Worm (Caenorhabditis elegans): ENCODE data around the gene F20C5.7.

Gene F20C5.7

ce11 chrIV:8705504-8705903, 40.0 kb downstream of the F20C5.7 start, which contains the start of gene H23L24.4:
H23L24.4 (minus strand) TSS chrIV:8705604.
- TF ChIP-seq tab-1 (GFP tag; IDR thresholded peaks at IDR 0.05) (no peak), ref-1 (GFP tag; conservative IDR thresholded peaks at IDR 0.05) (no peak), med-1 (GFP tag; optimal IDR thresholded peaks at IDR 0.05; ENCODE audit: insufficient read depth) (no peak), ztf-23 (GFP tag; IDR thresholded peaks at IDR 0.05) (no peak), flt-1 (GFP tag; IDR thresholded peaks at IDR 0.05) (no peak), T22C8.4 (GFP tag; IDR thresholded peaks at IDR 0.05) (no peak), ztf-29 (GFP tag; IDR thresholded peaks at IDR 0.05) (no peak), cog-1 (tag; optimal IDR thresholded peaks at IDR 0.05) (no peak), klf-2 (GFP tag; conservative IDR thresholded peaks at IDR 0.05) (no peak)

DNA sequence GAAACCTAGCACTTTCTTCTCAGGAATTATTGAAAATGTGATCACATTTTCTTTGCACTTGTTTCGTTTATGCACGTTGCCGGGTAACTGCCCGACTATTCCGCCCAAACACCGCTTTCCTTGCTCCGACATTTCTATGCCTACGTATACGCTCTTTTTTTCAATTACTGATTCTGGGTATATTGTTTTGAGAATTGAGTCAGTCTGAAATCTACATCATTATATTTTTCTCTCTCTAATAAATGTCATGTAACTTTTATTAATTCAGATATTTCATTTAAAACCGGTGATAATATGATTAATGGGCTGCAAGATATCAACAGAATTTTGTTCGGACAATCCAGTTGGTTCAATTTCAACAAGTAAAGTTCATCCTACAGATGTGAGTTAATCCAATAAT, 48.1 kb downstream of the F20C5.7 start, which contains the start of gene ttll-11:
TSS of gene ttll-11 (plus strand) at position 301 of the 400 bp plus-strand sequence.
- TF ChIP-seq tab-1 (GFP tag; IDR thresholded peaks at IDR 0.05), result no peak
- no peak for TF ChIP-seq ztf-29 (GFP tag; IDR thresholded peaks at IDR 0.05)
- no peak for TF ChIP-seq ref-1 (GFP tag; conservative IDR thresholded peaks at IDR 0.05)
- no peak for TF ChIP-seq cog-1 (tag; optimal IDR thresholded peaks at IDR 0.05)
- TF ChIP-seq klf-2 (GFP tag; conservative IDR thresholded peaks at IDR 0.05), result no peak
- no peak for TF ChIP-seq flt-1 (GFP tag; IDR thresholded peaks at IDR 0.05)
- TF ChIP-seq ztf-23 (GFP tag; IDR thresholded peaks at IDR 0.05), result no peak
- no peak for TF ChIP-seq T22C8.4 (GFP tag; IDR thresholded peaks at IDR 0.05)
- no peak for TF ChIP-seq med-1 (GFP tag; optimal IDR thresholded peaks at IDR 0.05; ENCODE audit: insufficient read depth)
